Worm (Caenorhabditis elegans) whole organism, L1 larva: ENCODE measurements around the gene lgc-31.

Source experiments
- ceh-82 ChIP-seq, 3 experiments: fragments of 150-350 bp in 1 of 3; sonication (generic microtip) in 2 of 3; optimal IDR thresholded peaks; 2 replicates each; lab custom pipeline; 2014 to 2017; ENCODE audit warnings: missing biosample characterization in 3 of 3, missing genetic modification characterization in 3 of 3
- egl-27 ChIP-seq, 2 experiments: fragments of 150-350 bp in 1 of 2; sonication (generic microtip); optimal IDR thresholded peaks; 3 replicates each; lab custom pipeline; 2017 to 2018; ENCODE audit warnings: missing biosample characterization in 2 of 2, missing genetic modification characterization in 2 of 2, missing genetic modification reagents in 2 of 2
- lsy-2 ChIP-seq, 2 experiments: fragments of 150-350 bp; optimal IDR thresholded peaks; 2 replicates each; lab custom pipeline; 2014; ENCODE audit warnings: missing biosample characterization in 2 of 2, missing genetic modification characterization in 2 of 2
- mdl-1 ChIP-seq, 2 experiments: fragments of 150-350 bp; optimal IDR thresholded peaks; 2 replicates each; lab custom pipeline; 2014 to 2017; ENCODE audit warnings: missing biosample characterization in 2 of 2, missing genetic modification characterization in 2 of 2, inconsistent platforms in 1 of 2
- unc-62 ChIP-seq: fragments of 150-350 bp; optimal IDR thresholded peaks from 2 replicates; lab custom pipeline; 2014; ENCODE audit warnings: missing biosample characterization, missing genetic modification reagents, missing genetic modification characterization

DNA sequence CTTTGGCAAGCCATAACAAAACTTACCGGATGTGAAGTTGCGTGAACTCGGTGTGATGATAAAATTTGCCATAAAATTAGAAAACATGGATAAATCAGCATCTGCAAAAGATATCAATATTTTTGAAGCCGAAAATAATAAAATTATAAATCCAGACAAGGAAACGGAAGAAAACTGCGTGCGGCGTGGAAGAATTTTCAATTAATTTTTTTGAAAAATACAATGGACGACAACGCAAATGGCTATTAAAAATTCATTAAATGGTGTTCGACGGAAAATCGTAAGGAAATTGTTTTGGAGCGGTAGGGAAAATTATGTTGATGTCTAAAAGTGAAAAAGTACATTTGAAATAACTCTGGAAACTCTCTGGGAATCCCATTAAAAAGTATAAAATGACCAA is 37.2 kb upstream of the lgc-31 start, which contains the start of gene acr-18:
- no peak for TF ChIP-seq unc-62 (GFP tag; lab: Kevin White, UChicago)
- TF ChIP-seq mdl-1 (tag; optimal IDR thresholded peaks at IDR 0.05; lab: Kevin White, UChicago) = no peak
- no peak for TF ChIP-seq egl-27 (tag; optimal IDR thresholded peaks at IDR 0.05; lab: Kevin White, UChicago)
- TF ChIP-seq lsy-2 (tag; optimal IDR thresholded peaks at IDR 0.05; lab: Kevin White, UChicago) = no peak
- TF ChIP-seq ceh-82 (tag; optimal IDR thresholded peaks at IDR 0.05; lab: Kevin White, UChicago) = no peak
